Worm (Caenorhabditis elegans) whole organism, mixed stage, embryonic: Measurements from ENCODE around the gene xpd-1.
A peak's percentile ranks its signal among the peaks of the same experiment; 100 is the strongest.

Experiments used
- M03D4.4 ChIP-seq: sonication (generic microtip); optimal IDR thresholded peaks from 2 replicates; lab custom pipeline; 2017; ENCODE audit warnings: mild to moderate bottlenecking, missing genetic modification characterization, missing compliant biosample characterization
- blmp-1 ChIP-seq: fragments of 150-350 bp; optimal IDR thresholded peaks from 2 replicates; lab custom pipeline; 2014; ENCODE audit warnings: missing biosample characterization, missing genetic modification characterization
- ceh-39 ChIP-seq: fragments of 150-350 bp; optimal IDR thresholded peaks from 2 replicates; lab custom pipeline; 2014; ENCODE audit warnings: missing biosample characterization, missing genetic modification characterization
- ceh-43 ChIP-seq: fragments of 200-800 bp; sonication (Bioruptor generic); optimal IDR thresholded peaks from 2 replicates; lab custom pipeline; 2018; ENCODE audit warnings: mild to moderate bottlenecking, missing genetic modification characterization, moderate library complexity, missing compliant biosample characterization
- ceh-83 ChIP-seq: fragments of 200-800 bp; sonication (Bioruptor generic); optimal IDR thresholded peaks from 2 replicates; lab custom pipeline; 2018; ENCODE audit warnings: mild to moderate bottlenecking, missing genetic modification characterization, missing compliant biosample characterization
- ces-1 ChIP-seq: fragments of 150-350 bp; optimal IDR thresholded peaks from 2 replicates; lab custom pipeline; 2014; ENCODE audit warnings: missing biosample characterization, missing genetic modification reagents, missing genetic modification characterization
- cnd-1 ChIP-seq: fragments of 200-800 bp; sonication (Bioruptor generic); optimal IDR thresholded peaks from 2 replicates; lab custom pipeline; 2018; ENCODE audit warnings: mild to moderate bottlenecking, missing genetic modification characterization, missing compliant biosample characterization
- drap-1 ChIP-seq: fragments of 200-800 bp; sonication (Bioruptor generic); optimal IDR thresholded peaks from 3 replicates; lab custom pipeline; 2018; ENCODE audit warnings: mild to moderate bottlenecking, missing genetic modification characterization, missing compliant biosample characterization
- elt-1 ChIP-seq: sonication (generic microtip); optimal IDR thresholded peaks from 2 replicates; lab custom pipeline; 2017; ENCODE audit warnings: missing genetic modification characterization, mild to moderate bottlenecking, missing compliant biosample characterization, antibody characterized with exemption, moderate library complexity, borderline replicate concordance; ENCODE audit not compliant: insufficient read depth
- elt-3 ChIP-seq: fragments of 150-350 bp; optimal IDR thresholded peaks from 2 replicates; lab custom pipeline; 2014; ENCODE audit warnings: missing biosample characterization, missing genetic modification characterization
- ham-2 ChIP-seq: fragments of 200-800 bp; sonication (Bioruptor generic); optimal IDR thresholded peaks from 2 replicates; lab custom pipeline; 2018; ENCODE audit warnings: mild to moderate bottlenecking, missing genetic modification characterization, missing compliant biosample characterization
- hlh-1 ChIP-seq: fragments of 150-350 bp; optimal IDR thresholded peaks from 2 replicates; lab custom pipeline; 2014; ENCODE audit warnings: missing biosample characterization, missing genetic modification reagents, missing genetic modification characterization
- lsy-2 ChIP-seq: fragments of 150-350 bp; optimal IDR thresholded peaks from 2 replicates; lab custom pipeline; 2014; ENCODE audit warnings: missing biosample characterization, missing genetic modification characterization
- mab-5 ChIP-seq: fragments of 150-350 bp; optimal IDR thresholded peaks from 2 replicates; lab custom pipeline; 2014; ENCODE audit warnings: missing biosample characterization, missing genetic modification characterization
- mep-1 ChIP-seq: fragments of 150-350 bp; optimal IDR thresholded peaks from 2 replicates; lab custom pipeline; 2017; ENCODE audit warnings: missing biosample characterization, missing genetic modification reagents, missing genetic modification characterization, inconsistent platforms
- mls-2 ChIP-seq: sonication (generic microtip); optimal IDR thresholded peaks from 2 replicates; lab custom pipeline; 2016; ENCODE audit warnings: mild to moderate bottlenecking, missing genetic modification characterization, moderate library complexity, missing compliant biosample characterization
- nhr-12 ChIP-seq: fragments of 150-350 bp; optimal IDR thresholded peaks from 2 replicates; lab custom pipeline; 2014; ENCODE audit warnings: missing biosample characterization, missing genetic modification characterization
- nhr-2 ChIP-seq: fragments of 150-350 bp; optimal IDR thresholded peaks from 2 replicates; lab custom pipeline; 2014; ENCODE audit warnings: missing biosample characterization, missing genetic modification characterization
- nhr-237 ChIP-seq: fragments of 150-350 bp; optimal IDR thresholded peaks from 2 replicates; lab custom pipeline; 2014; ENCODE audit warnings: missing biosample characterization, missing genetic modification characterization
- nhr-76 ChIP-seq: sonication (generic microtip); optimal IDR thresholded peaks from 2 replicates; lab custom pipeline; 2017; ENCODE audit warnings: missing biosample characterization, missing genetic modification characterization
- sem-2 ChIP-seq: fragments of 200-800 bp; sonication (Bioruptor generic); optimal IDR thresholded peaks from 2 replicates; lab custom pipeline; 2018; ENCODE audit warnings: mild to moderate bottlenecking, missing genetic modification characterization, missing compliant biosample characterization
- sptf-1 ChIP-seq: sonication (generic microtip); optimal IDR thresholded peaks from 2 replicates; lab custom pipeline; 2017; ENCODE audit warnings: mild to moderate bottlenecking, missing genetic modification characterization, moderate library complexity, missing compliant biosample characterization
- tbx-8 ChIP-seq: fragments of 200-800 bp; sonication (Bioruptor generic); optimal IDR thresholded peaks from 2 replicates; lab custom pipeline; 2018; ENCODE audit warnings: mild to moderate bottlenecking, missing genetic modification characterization, moderate library complexity, missing compliant biosample characterization
- unc-120 ChIP-seq: sonication (generic microtip); optimal IDR thresholded peaks from 2 replicates; lab custom pipeline; 2017; ENCODE audit warnings: missing genetic modification characterization, missing compliant biosample characterization; ENCODE audit not compliant: poor library complexity, severe bottlenecking
- unc-39 ChIP-seq: fragments of 150-350 bp; optimal IDR thresholded peaks from 2 replicates; lab custom pipeline; 2014; ENCODE audit warnings: missing biosample characterization, missing genetic modification characterization
- unc-62 ChIP-seq: fragments of 150-350 bp; optimal IDR thresholded peaks from 2 replicates; lab custom pipeline; 2014; ENCODE audit warnings: missing biosample characterization, missing genetic modification reagents, missing genetic modification characterization
- ztf-11 ChIP-seq: fragments of 150-350 bp; optimal IDR thresholded peaks from 2 replicates; lab custom pipeline; 2014; ENCODE audit warnings: missing biosample characterization, missing genetic modification characterization

Gene xpd-1

DNA sequence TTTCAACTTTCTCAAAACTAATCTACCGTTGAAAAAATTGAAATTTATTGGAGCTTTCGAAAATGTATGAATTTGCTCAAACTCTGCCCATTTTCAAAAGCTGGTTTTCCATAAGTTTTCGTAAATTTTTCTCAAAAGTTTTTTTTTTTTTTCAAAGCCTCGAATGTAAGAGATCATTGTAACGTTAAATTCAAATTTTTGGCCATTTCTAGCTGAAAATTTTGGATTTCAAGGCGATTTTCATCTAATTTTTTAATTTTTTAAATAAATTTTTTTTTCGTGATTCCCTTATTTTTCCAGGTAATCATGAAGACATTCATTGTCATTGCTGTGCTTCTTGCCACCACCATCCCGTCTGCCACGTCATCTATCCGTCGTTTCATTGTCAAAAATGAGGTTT is 34.8 kb upstream of the xpd-1 start, which contains the start of gene hpo-38:
hpo-38 (plus strand) TSS at position 301 of the 400 bp plus-strand sequence.
- TF ChIP-seq cnd-1, result no peak
- TF ChIP-seq hlh-1 (tag; lab: Kevin White, UChicago), result no peak
- TF ChIP-seq unc-62 (GFP tag; lab: Kevin White, UChicago), result no peak

DNA sequence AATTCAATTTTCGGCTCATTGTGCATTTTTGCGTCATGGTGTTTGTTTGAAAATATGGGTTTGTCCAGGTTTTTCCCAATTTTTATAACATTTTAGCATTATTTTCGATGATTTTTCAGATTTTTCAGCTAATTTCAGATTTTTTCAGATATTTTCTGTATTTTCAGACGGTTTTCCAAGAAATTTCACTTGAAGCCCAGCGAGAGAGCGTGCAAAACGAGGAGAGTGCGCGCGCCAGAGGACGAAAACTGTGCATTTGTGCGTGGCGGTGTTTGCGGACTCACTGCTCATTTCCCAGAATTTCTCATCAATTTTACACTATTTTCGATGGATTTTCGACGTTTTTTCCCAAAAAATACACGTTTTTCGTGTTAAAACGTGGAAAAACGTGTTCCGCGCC is 29.8 kb upstream of the xpd-1 start:
- TF ChIP-seq drap-1 (peak; percentile 20), ztf-11 (tag; lab: Kevin White, UChicago) (no peak), sem-2 (GFP tag; lab: Kevin White, UChicago) (no peak), sptf-1 (tag; lab: Kevin White, UChicago) (peak; percentile 62), ceh-83 (GFP tag; lab: Kevin White, UChicago) (peak; percentile 29), cnd-1 (no peak), lsy-2 (tag; lab: Kevin White, UChicago) (peak; percentile 20), M03D4.4 (peak; percentile 35), unc-120 (tag; lab: Kevin White, UChicago) (peak; percentile 44), mls-2 (peak; percentile 50), ceh-39 (tag; lab: Kevin White, UChicago) (peak; percentile 12), ces-1 (GFP tag; lab: Kevin White, UChicago) (peak; percentile 76), ham-2 (no peak)

DNA sequence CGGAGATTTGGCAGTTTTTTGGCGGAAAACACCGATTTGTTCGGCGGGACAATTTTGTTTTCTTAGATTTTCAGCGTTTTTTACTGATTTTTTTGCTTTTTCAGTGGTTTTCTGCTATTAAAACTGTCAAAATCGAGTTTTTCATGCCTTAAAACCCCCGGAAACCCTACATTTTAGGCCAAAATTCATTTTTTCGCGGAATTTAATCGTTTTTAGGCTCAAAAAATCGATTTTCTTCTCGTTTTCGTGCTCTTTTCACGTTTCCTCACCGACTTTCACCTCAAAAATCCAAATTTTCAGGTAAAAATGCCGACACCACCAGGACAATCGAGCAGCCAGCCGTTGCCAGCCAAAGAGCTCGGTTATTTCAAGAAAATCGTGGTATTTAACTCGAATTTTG is 29.3 kb upstream of the xpd-1 start, which contains the start of gene hpo-29:
hpo-29 (plus strand) TSS at position 301 of the 400 bp plus-strand sequence.
- no peak for TF ChIP-seq nhr-12 (tag; lab: Kevin White, UChicago)
- TF ChIP-seq nhr-2 (tag; lab: Kevin White, UChicago), result no peak
- no peak for TF ChIP-seq unc-62 (GFP tag; lab: Kevin White, UChicago)
- no peak for TF ChIP-seq elt-1 (tag; lab: Kevin White, UChicago)
- TF ChIP-seq, all 35 proteins: peak for 0

DNA sequence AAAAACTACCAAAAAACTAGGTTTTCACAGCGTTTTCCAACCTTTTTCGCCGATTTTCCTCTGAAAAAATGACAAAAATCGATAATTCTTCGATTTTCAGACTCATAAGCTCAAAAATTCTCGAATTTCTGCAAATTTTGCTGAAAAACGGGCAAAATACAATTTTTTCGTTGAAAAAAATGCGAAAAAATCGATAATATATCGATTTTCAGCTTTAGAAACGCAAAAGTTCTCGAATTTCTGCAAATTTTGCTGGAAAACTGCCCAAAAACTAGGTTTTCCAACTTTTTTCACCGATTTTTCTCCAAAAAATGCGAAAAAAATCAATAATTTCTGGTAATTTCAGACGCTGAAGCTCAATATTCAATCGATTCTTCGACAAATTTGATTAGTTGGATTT is 13.5 kb upstream of the xpd-1 start:
- no peak for TF ChIP-seq nhr-237 (tag; lab: Kevin White, UChicago)
- TF ChIP-seq elt-1 (tag; lab: Kevin White, UChicago), result no peak
- TF ChIP-seq drap-1, result no peak
- TF ChIP-seq ces-1 (GFP tag; lab: Kevin White, UChicago), result no peak
- no peak for TF ChIP-seq ceh-39 (tag; lab: Kevin White, UChicago)
- TF ChIP-seq mep-1, result no peak
- no peak for TF ChIP-seq hlh-1 (tag; lab: Kevin White, UChicago)

DNA sequence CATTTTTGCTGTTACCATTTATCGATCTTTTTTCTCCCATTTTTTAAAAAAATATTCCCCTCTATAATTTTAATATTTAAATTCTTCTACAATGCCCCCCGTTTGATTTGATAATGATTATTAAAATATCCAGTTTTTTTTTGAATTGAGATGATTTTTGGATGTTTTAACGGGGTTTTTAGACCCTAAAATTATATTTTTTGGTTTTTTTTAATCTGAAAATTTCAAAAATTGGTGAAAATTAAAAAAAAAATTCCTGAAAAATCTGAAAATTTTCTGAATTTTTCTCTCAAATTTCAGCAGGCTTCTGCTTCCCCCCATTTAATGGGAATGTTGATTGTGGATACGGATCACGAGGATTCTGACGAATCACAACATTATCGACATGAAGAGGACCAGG is 10.7 kb upstream of the xpd-1 start, which contains the start of gene Y50D7A.3:
Y50D7A.3 (plus strand) TSS at position 301 of the 400 bp plus-strand sequence.
- no peak for TF ChIP-seq nhr-237 (tag; lab: Kevin White, UChicago)
- TF ChIP-seq hlh-1 (tag; lab: Kevin White, UChicago), result no peak
- no peak for TF ChIP-seq mab-5
- no peak for TF ChIP-seq nhr-76 (tag; lab: Kevin White, UChicago)
- no peak for TF ChIP-seq elt-3 (tag; lab: Kevin White, UChicago)
- TF ChIP-seq ham-2, result no peak
- TF ChIP-seq, all 35 proteins: peak for 0

DNA sequence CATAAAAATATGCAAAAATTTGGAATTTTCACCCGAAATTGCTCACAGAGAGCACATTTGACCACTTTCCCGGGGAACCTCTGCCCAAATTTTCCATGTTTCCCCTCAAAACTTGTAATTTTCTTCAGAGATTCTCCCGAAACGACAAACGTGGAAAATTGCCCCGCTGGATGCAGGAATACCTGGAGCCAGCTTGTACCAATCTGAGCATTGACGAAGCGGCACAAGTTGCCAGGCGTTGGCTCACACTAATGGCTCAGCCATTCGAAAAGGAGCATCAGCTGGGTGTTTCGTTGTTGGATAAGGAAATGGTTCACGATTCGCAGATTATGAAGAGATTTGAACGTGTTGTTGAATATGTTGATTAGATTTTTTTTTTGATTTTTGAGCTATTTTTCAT is 17.6 kb downstream of the xpd-1 start:
- TF ChIP-seq ceh-39 (tag; lab: Kevin White, UChicago) (no peak), sem-2 (GFP tag; lab: Kevin White, UChicago) (no peak), unc-39 (tag; lab: Kevin White, UChicago) (no peak), blmp-1 (tag; lab: Kevin White, UChicago) (no peak), drap-1 (no peak), ham-2 (no peak), nhr-2 (tag; lab: Kevin White, UChicago) (no peak), ces-1 (GFP tag; lab: Kevin White, UChicago) (no peak), hlh-1 (tag; lab: Kevin White, UChicago) (no peak), elt-3 (tag; lab: Kevin White, UChicago) (no peak), elt-1 (tag; lab: Kevin White, UChicago) (no peak), cnd-1 (no peak), ceh-43 (GFP tag; lab: Kevin White, UChicago) (no peak), sptf-1 (tag; lab: Kevin White, UChicago) (no peak), unc-120 (tag; lab: Kevin White, UChicago) (no peak), tbx-8 (no peak), M03D4.4 (no peak), mep-1 (no peak), ceh-83 (GFP tag; lab: Kevin White, UChicago) (no peak)
